Fruit fly (Drosophila melanogaster) whole organism, embryonic: Measurements from ENCODE around the gene Ac13E.

ENCODE experiments used
- Adf1 ChIP-seq: fragments of 200-800 bp; sonication (Bioruptor generic); IDR thresholded peaks from 2 replicates; pipeline ENCODE4 v1.3.6; 2022; ENCODE audit warnings: missing biosample characterization, missing genetic modification characterization
- BEAF-32 ChIP-seq: fragments of 200-800 bp; sonication (Bioruptor generic); optimal IDR thresholded peaks from 3 replicates; lab custom pipeline; 2017; ENCODE audit warnings: missing biosample characterization, missing genetic modification characterization, mild to moderate bottlenecking, moderate library complexity, missing genetic modification reagents
- CG11093 ChIP-seq: fragments of 200-800 bp; sonication (Bioruptor generic); IDR thresholded peaks from 3 replicates; pipeline ENCODE4 v1.3.6; 2022; ENCODE audit warnings: missing biosample characterization, missing genetic modification characterization
- CG11504 ChIP-seq: fragments of 200-800 bp; sonication (Bioruptor generic); optimal IDR thresholded peaks from 3 replicates; lab custom pipeline; 2019; ENCODE audit warnings: missing biosample characterization, mild to moderate bottlenecking, missing genetic modification characterization, moderate library complexity
- CG11696 ChIP-seq: fragments of 200-800 bp; sonication (Bioruptor generic); IDR thresholded peaks from 2 replicates; pipeline ENCODE4 v1.3.6; 2022; ENCODE audit warnings: missing biosample characterization, missing genetic modification characterization
- CG12071 ChIP-seq: fragments of 200-800 bp; sonication (Bioruptor generic); optimal IDR thresholded peaks from 3 replicates; lab custom pipeline; 2018; ENCODE audit warnings: missing biosample characterization, mild to moderate bottlenecking, missing genetic modification characterization
- CG13624 ChIP-seq: fragments of 200-800 bp; sonication (Bioruptor generic); optimal IDR thresholded peaks from 2 replicates; lab custom pipeline; 2016; ENCODE audit warnings: missing biosample characterization, missing genetic modification characterization
- CG14710 ChIP-seq: fragments of 200-800 bp; sonication (Bioruptor generic); optimal IDR thresholded peaks from 3 replicates; lab custom pipeline; 2019; ENCODE audit warnings: missing biosample characterization, mild to moderate bottlenecking, missing genetic modification characterization, moderate library complexity
- CG14860 ChIP-seq: fragments of 200-800 bp; sonication (Bioruptor generic); IDR thresholded peaks from 3 replicates; pipeline ENCODE4 v1.3.6; 2022; ENCODE audit warnings: missing biosample characterization, missing genetic modification characterization; ENCODE audit not compliant: partially characterized antibody
- CG15011 ChIP-seq: fragments of 200-800 bp; sonication (Bioruptor generic); optimal IDR thresholded peaks from 3 replicates; lab custom pipeline; 2018; ENCODE audit warnings: missing biosample characterization, mild to moderate bottlenecking, missing genetic modification characterization
- CG15269 ChIP-seq: fragments of 200-800 bp; sonication (Bioruptor generic); optimal IDR thresholded peaks from 2 replicates; lab custom pipeline; 2018; ENCODE audit warnings: missing biosample characterization, mild to moderate bottlenecking, missing genetic modification characterization, moderate library complexity
- CG15479 ChIP-seq: fragments of 200-800 bp; sonication (Bioruptor generic); optimal IDR thresholded peaks from 3 replicates; lab custom pipeline; 2019; ENCODE audit warnings: missing biosample characterization, mild to moderate bottlenecking, missing genetic modification characterization, moderate library complexity
- CG15514 ChIP-seq: fragments of 200-800 bp; sonication (Bioruptor generic); optimal IDR thresholded peaks from 3 replicates; lab custom pipeline; 2017; ENCODE audit warnings: missing biosample characterization, missing genetic modification characterization, mild to moderate bottlenecking, moderate library complexity, missing genetic modification reagents
- CG17802 ChIP-seq: fragments of 200-800 bp; sonication (Bioruptor generic); optimal IDR thresholded peaks from 2 replicates; lab custom pipeline; 2018; ENCODE audit warnings: missing biosample characterization, mild to moderate bottlenecking, missing genetic modification characterization, moderate library complexity
- CG18011 ChIP-seq: fragments of 200-800 bp; sonication (Bioruptor generic); optimal IDR thresholded peaks from 2 replicates; lab custom pipeline; 2017; ENCODE audit warnings: missing biosample characterization, missing genetic modification characterization, mild to moderate bottlenecking, moderate library complexity, missing genotype
- CG1832 ChIP-seq: fragments of 200-800 bp; sonication (Bioruptor generic); optimal IDR thresholded peaks from 2 replicates; lab custom pipeline; 2017; ENCODE audit warnings: missing biosample characterization, mild to moderate bottlenecking, missing genetic modification characterization, inconsistent platforms
- CG2116 ChIP-seq: fragments of 200-800 bp; sonication (Bioruptor generic); optimal IDR thresholded peaks from 3 replicates; lab custom pipeline; 2018; ENCODE audit warnings: missing biosample characterization, mild to moderate bottlenecking, missing genetic modification characterization
- CG4360 ChIP-seq: fragments of 200-800 bp; sonication (Bioruptor generic); IDR thresholded peaks from 2 replicates; pipeline ENCODE4 v1.3.6; 2022; ENCODE audit warnings: missing biosample characterization, missing genetic modification characterization
- CG4617 ChIP-seq: fragments of 200-800 bp; sonication (Bioruptor generic); optimal IDR thresholded peaks from 3 replicates; lab custom pipeline; 2016; ENCODE audit warnings: missing biosample characterization, missing genetic modification characterization, borderline replicate concordance
- CG7556 ChIP-seq: fragments of 200-800 bp; sonication (Bioruptor generic); optimal IDR thresholded peaks from 2 replicates; lab custom pipeline; 2017; ENCODE audit warnings: missing biosample characterization, mild to moderate bottlenecking, missing genetic modification characterization
- CG9609 ChIP-seq: fragments of 200-800 bp; sonication (Bioruptor generic); optimal IDR thresholded peaks from 3 replicates; lab custom pipeline; 2016; ENCODE audit warnings: missing biosample characterization, missing genetic modification characterization
- Doc3 ChIP-seq: fragments of 200-800 bp; sonication (Bioruptor generic); IDR thresholded peaks from 3 replicates; pipeline ENCODE4 v1.3.6; 2022; ENCODE audit warnings: missing biosample characterization, missing genetic modification characterization; ENCODE audit not compliant: partially characterized antibody
- Eip74EF ChIP-seq, 2 experiments: fragments of 200-800 bp in 1 of 2; fragments of >200 bp in 1 of 2; sonication (Bioruptor generic) in 1 of 2; optimal IDR thresholded peaks; 2 replicates each; lab custom pipeline; 2017 to 2019; ENCODE audit warnings: missing biosample characterization in 2 of 2, missing genetic modification characterization in 2 of 2, mild to moderate bottlenecking in 1 of 2, moderate library complexity in 1 of 2
- Ets97D ChIP-seq: fragments of 200-800 bp; sonication (Bioruptor generic); optimal IDR thresholded peaks from 3 replicates; lab custom pipeline; 2016; ENCODE audit warnings: missing biosample characterization, missing genetic modification characterization
- MBD-R2 ChIP-seq: fragments of 200-800 bp; sonication (Bioruptor generic); IDR thresholded peaks from 2 replicates; pipeline ENCODE4 v1.3.6; 2022; ENCODE audit warnings: missing biosample characterization, missing genetic modification characterization
- Opbp ChIP-seq: fragments of 200-800 bp; sonication (Bioruptor generic); IDR thresholded peaks from 3 replicates; pipeline ENCODE4 v1.3.6; 2022; ENCODE audit warnings: missing biosample characterization, missing genetic modification characterization; ENCODE audit not compliant: partially characterized antibody
- Sry-δ ChIP-seq: fragments of 200-800 bp; sonication (Bioruptor generic); optimal IDR thresholded peaks from 2 replicates; lab custom pipeline; 2016; ENCODE audit warnings: missing biosample characterization, missing genetic modification characterization
- Trl ChIP-seq, 3 experiments: fragments of >200 bp in 2 of 3; fragments of 200-800 bp in 1 of 3; sonication (Bioruptor generic) in 1 of 3; optimal IDR thresholded peaks; 2 replicates in 1 of 3; 3 replicates in 2 of 3; lab custom pipeline; 2016 to 2017; ENCODE audit warnings: missing biosample characterization in 1 of 3, missing genetic modification characterization in 1 of 3
- cas ChIP-seq: fragments of 200-800 bp; sonication (Bioruptor generic); IDR thresholded peaks from 2 replicates; pipeline ENCODE4 v1.3.6; 2022; ENCODE audit warnings: missing biosample characterization, missing genetic modification characterization
- chm ChIP-seq: fragments of 200-800 bp; sonication (Bioruptor generic); IDR thresholded peaks from 2 replicates; pipeline ENCODE4 v1.3.6; 2022; ENCODE audit warnings: missing biosample characterization, missing genetic modification characterization
- crc ChIP-seq: fragments of 200-800 bp; sonication (Bioruptor generic); optimal IDR thresholded peaks from 2 replicates; lab custom pipeline; 2016; ENCODE audit warnings: missing biosample characterization, missing genetic modification characterization
- gro ChIP-seq: fragments of 200-800 bp; sonication (Bioruptor generic); optimal IDR thresholded peaks from 2 replicates; lab custom pipeline; 2016; ENCODE audit warnings: missing biosample characterization, missing genetic modification characterization
- gsb ChIP-seq: fragments of 200-800 bp; sonication (Bioruptor generic); IDR thresholded peaks from 2 replicates; pipeline ENCODE4 v1.3.6; 2022; ENCODE audit warnings: missing biosample characterization, missing genetic modification characterization
- hbn ChIP-seq: fragments of 200-800 bp; sonication (Bioruptor generic); IDR thresholded peaks from 2 replicates; pipeline ENCODE4 v1.3.6; 2022; ENCODE audit warnings: missing biosample characterization, missing genetic modification characterization; ENCODE audit not compliant: partially characterized antibody
- ken ChIP-seq: fragments of 200-800 bp; sonication (Bioruptor generic); IDR thresholded peaks from 3 replicates; pipeline ENCODE4 v1.3.6; 2022; ENCODE audit warnings: missing biosample characterization, missing genetic modification characterization
- knrl ChIP-seq: fragments of 200-800 bp; sonication (Bioruptor generic); IDR thresholded peaks from 3 replicates; pipeline ENCODE4 v1.3.6; 2022; ENCODE audit warnings: missing biosample characterization, missing genetic modification characterization; ENCODE audit not compliant: partially characterized antibody
- nom ChIP-seq: fragments of 200-800 bp; sonication (Bioruptor generic); optimal IDR thresholded peaks from 2 replicates; lab custom pipeline; 2017; ENCODE audit warnings: missing biosample characterization, missing genetic modification characterization, mild to moderate bottlenecking, moderate library complexity, missing genetic modification reagents
- onecut ChIP-seq: fragments of 200-800 bp; sonication (Bioruptor generic); IDR thresholded peaks from 2 replicates; pipeline ENCODE4 v1.3.6; 2022; ENCODE audit warnings: missing biosample characterization, missing genetic modification characterization
- phol ChIP-seq: fragments of 200-800 bp; sonication (Bioruptor generic); optimal IDR thresholded peaks from 3 replicates; lab custom pipeline; 2018; ENCODE audit warnings: missing biosample characterization, mild to moderate bottlenecking, missing genetic modification characterization, moderate library complexity
- slou ChIP-seq: fragments of 200-800 bp; sonication (Bioruptor generic); optimal IDR thresholded peaks from 3 replicates; lab custom pipeline; 2016; ENCODE audit warnings: missing biosample characterization, missing genetic modification characterization
- sna ChIP-seq: fragments of 200-800 bp; sonication (Bioruptor generic); IDR thresholded peaks from 2 replicates; pipeline ENCODE4 v1.3.6; 2022; ENCODE audit warnings: missing biosample characterization, missing genetic modification characterization; ENCODE audit not compliant: partially characterized antibody
- sqz ChIP-seq: fragments of 200-800 bp; sonication (Bioruptor generic); optimal IDR thresholded peaks from 3 replicates; lab custom pipeline; 2018; ENCODE audit warnings: missing biosample characterization, mild to moderate bottlenecking, missing genetic modification characterization
- sr ChIP-seq: fragments of 200-800 bp; sonication (Bioruptor generic); IDR thresholded peaks from 3 replicates; pipeline ENCODE4 v1.3.6; 2022; ENCODE audit warnings: missing biosample characterization, missing genetic modification characterization
- twi ChIP-seq: fragments of 200-800 bp; optimal IDR thresholded peaks from 2 replicates; lab custom pipeline; 2019; ENCODE audit warnings: missing biosample characterization, mild to moderate bottlenecking, missing genetic modification characterization, moderate library complexity

Ac13E gene

DNA sequence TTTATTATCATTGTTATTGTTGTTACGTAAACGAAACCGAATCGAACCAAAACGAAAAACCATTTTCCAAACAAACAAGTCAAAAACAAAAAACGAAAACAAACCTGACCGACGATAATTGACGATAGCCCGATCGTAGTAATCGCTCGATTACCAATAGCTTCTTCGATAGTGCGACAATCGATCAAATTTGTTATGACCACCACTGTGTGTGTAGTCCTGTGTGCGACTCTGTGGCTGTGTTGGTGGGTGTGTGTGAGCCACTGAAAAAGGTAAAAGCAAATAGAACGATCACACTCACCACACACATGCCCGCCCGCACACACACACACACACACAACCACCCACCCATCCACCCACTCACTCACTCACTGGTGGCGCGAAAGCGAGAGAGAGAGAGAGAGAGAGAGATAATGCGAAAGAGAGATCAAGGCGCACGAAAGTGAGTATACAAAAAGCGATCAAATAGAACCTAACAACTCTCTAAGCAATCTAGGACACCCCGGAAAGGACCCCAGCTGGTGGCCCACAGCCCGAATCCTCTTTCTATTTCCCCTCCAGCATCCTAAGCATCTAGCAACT is 69.5 kb downstream of the Ac13E start (continued):
- TF ChIP-seq Eip74EF (GFP tag; optimal IDR thresholded peaks at IDR 0.05; lab: Kevin White, UChicago) (no peak), Doc3 (0 out of 3 replicates have a peak, but pooled peaks have one; percentile 20), CG2116 (GFP tag; lab: Kevin White, UChicago) (peak; percentile 59), cas (GFP tag; lab: Robert Waterston, UW) (no peak), CG9609 (no peak), slou (GFP tag; lab: Kevin White, UChicago) (no peak), Opbp (GFP tag; lab: Robert Waterston, UW) (peak; percentile 70; the same call in 2 of the 3 replicates), BEAF-32 (GFP tag; lab: Kevin White, UChicago) (peak; percentile 40), CG18011 (GFP tag; lab: Kevin White, UChicago) (peak; percentile 3), sr (GFP tag; lab: Robert Waterston, UW) (peak; percentile 95), CG14860 (GFP tag; lab: Robert Waterston, UW) (peak; percentile 56; the same call in 1 of the 3 replicates), CG15514 (peak; percentile 3)

DNA sequence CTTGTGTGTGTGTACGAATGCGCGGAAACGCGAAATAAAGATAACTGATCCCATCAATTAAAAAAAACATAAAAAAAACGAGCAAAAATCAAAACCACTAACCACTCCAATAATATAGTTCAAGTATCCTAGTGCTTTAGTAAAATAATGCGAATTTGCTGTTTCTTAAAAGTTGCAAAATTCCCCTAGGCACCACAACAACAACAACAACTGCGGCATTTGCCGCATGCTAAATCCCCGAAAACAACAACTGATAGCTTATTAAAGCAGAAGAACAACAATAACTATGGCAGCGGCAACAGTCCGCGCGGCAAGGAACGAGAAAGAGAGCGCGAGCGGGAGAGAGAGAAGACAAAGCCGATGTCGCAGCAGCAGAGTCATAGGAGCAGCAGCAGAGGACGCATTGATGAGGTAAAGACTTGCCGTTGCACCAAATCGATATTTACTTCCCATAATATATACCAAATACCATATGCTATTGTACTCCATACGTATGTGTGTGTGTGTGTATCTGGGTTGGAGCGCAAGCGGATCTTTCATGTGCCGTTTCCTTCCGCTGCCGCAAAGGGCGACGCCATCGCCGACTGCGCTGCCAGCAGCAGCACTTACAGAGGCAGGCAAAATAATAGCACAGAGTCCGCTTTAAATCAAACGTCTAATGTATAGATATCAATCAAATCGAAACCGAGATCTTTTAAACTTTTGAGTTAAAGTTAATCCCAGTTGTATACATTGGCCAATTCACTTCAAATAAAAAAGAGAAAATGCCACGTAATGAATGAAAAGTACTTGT is 70.9 kb downstream of the Ac13E start:
- TF ChIP-seq Adf1 (GFP tag; lab: Robert Waterston, UW) (peak; percentile 85), onecut (GFP tag; lab: Robert Waterston, UW) (no peak), CG11696 (GFP tag; lab: Robert Waterston, UW) (peak; percentile 67; the same call in 1 of the 2 replicates), CG4360 (GFP tag; lab: Robert Waterston, UW) (peak; percentile 76), chm (GFP tag; lab: Robert Waterston, UW) (no peak), Trl (optimal IDR thresholded peaks at IDR 0.05; lab: Kevin White, UChicago) (peak; percentile 48 to 60), Trl (GFP tag; optimal IDR thresholded peaks at IDR 0.05; lab: Kevin White, UChicago) (no peak), CG11093 (no peak), twi (tag; lab: Kevin White, UChicago) (no peak), ken (GFP tag; lab: Robert Waterston, UW) (no peak), CG11504 (no peak), CG1832 (GFP tag; lab: Kevin White, UChicago) (peak; percentile 41), CG15479 (GFP tag; lab: Kevin White, UChicago) (peak; percentile 61), gsb (GFP tag; lab: Robert Waterston, UW) (no peak), nom (peak; percentile 25)

DNA sequence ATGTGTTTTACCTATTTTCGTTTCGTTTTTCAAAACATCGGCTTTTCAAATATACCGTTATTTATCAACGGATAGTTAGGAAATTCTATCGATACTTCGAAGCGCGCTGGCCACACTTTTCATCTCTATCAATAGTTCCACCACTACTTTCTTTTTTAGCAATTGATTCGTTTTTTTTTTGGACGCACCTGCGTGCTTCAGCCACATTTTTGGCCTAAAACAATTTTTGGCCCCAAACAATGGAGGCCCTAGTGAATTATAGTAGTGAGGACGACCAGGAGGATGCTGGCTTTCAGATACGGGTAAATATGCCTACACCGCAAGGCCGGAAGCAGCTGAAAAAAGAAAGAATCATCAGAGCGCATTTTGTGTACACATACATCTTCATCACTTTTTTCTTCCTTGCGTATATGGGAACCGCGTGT is 71.8 kb downstream of the Ac13E start, which contains the start of gene CG6340:
TSS of gene CG6340 (plus strand) at position 139 of the 425 bp plus-strand sequence.
- TF ChIP-seq CG14710 (tag; lab: Kevin White, UChicago) (peak; percentile 29), sna (peak; percentile 55), knrl (GFP tag; lab: Robert Waterston, UW) (peak; percentile 78), CG15269 (tag; lab: Kevin White, UChicago) (no peak), CG15011 (no peak), hbn (GFP tag; lab: Robert Waterston, UW) (peak; percentile 61), CG13624 (GFP tag; lab: Kevin White, UChicago) (peak; percentile 19), sqz (peak; percentile 82), Sry-δ (peak; percentile 95), Ets97D (GFP tag; lab: Kevin White, UChicago) (peak; percentile 60), gro (GFP tag; lab: Kevin White, UChicago) (peak; percentile 8), phol (tag; lab: Kevin White, UChicago) (peak; percentile 16), CG12071 (GFP tag; lab: Kevin White, UChicago) (no peak), CG4617 (GFP tag; lab: Kevin White, UChicago) (peak; percentile 21), crc (no peak), CG17802 (tag; lab: Kevin White, UChicago) (no peak), CG7556 (GFP tag; lab: Kevin White, UChicago) (no peak), CG9609 (no peak), MBD-R2 (GFP tag; lab: Robert Waterston, UW) (0 out of 2 replicates have a peak, but pooled peaks have one; percentile 27)
